Fruit fly (Drosophila melanogaster) whole organism, embryonic: ENCODE measurements around the gene CG43291.
A peak's percentile ranks its signal among the peaks of the same experiment; 100 is the strongest.

Source experiments
- Atf3 ChIP-seq: fragments of 200-800 bp; sonication (Bioruptor generic); optimal IDR thresholded peaks from 3 replicates; lab custom pipeline; 2016; ENCODE audit warnings: missing biosample characterization, missing genetic modification characterization
- BEAF-32 ChIP-seq: fragments of 200-800 bp; sonication (Bioruptor generic); optimal IDR thresholded peaks from 3 replicates; lab custom pipeline; 2017; ENCODE audit warnings: missing biosample characterization, missing genetic modification characterization, mild to moderate bottlenecking, moderate library complexity, missing genetic modification reagents
- BtbVII ChIP-seq: fragments of 200-800 bp; sonication (Bioruptor generic); optimal IDR thresholded peaks from 3 replicates; lab custom pipeline; 2017; ENCODE audit warnings: missing biosample characterization, mild to moderate bottlenecking, missing genetic modification characterization
- CG10321 ChIP-seq: fragments of 200-800 bp; sonication (Bioruptor generic); IDR thresholded peaks from 2 replicates; pipeline ENCODE4 v1.3.6; 2022; ENCODE audit warnings: missing biosample characterization, missing genetic modification characterization
- CG10959 ChIP-seq: fragments of 200-800 bp; sonication (Bioruptor generic); IDR thresholded peaks from 2 replicates; pipeline ENCODE4 v1.3.6; 2022; ENCODE audit warnings: missing biosample characterization, missing genetic modification characterization
- CG11093 ChIP-seq: fragments of 200-800 bp; sonication (Bioruptor generic); IDR thresholded peaks from 3 replicates; pipeline ENCODE4 v1.3.6; 2022; ENCODE audit warnings: missing biosample characterization, missing genetic modification characterization
- CG11504 ChIP-seq: fragments of 200-800 bp; sonication (Bioruptor generic); optimal IDR thresholded peaks from 3 replicates; lab custom pipeline; 2019; ENCODE audit warnings: missing biosample characterization, mild to moderate bottlenecking, missing genetic modification characterization, moderate library complexity
- CG13894 ChIP-seq: fragments of 200-800 bp; sonication (Bioruptor generic); optimal IDR thresholded peaks from 3 replicates; lab custom pipeline; 2018; ENCODE audit warnings: missing biosample characterization, mild to moderate bottlenecking, missing genetic modification characterization, moderate library complexity
- CG15269 ChIP-seq: fragments of 200-800 bp; sonication (Bioruptor generic); optimal IDR thresholded peaks from 2 replicates; lab custom pipeline; 2018; ENCODE audit warnings: missing biosample characterization, mild to moderate bottlenecking, missing genetic modification characterization, moderate library complexity
- CG1602 ChIP-seq: fragments of 200-800 bp; sonication (Bioruptor generic); optimal IDR thresholded peaks from 3 replicates; lab custom pipeline; 2016; ENCODE audit warnings: missing biosample characterization, missing genetic modification characterization
- CG1603 ChIP-seq: fragments of 200-800 bp; sonication (Bioruptor generic); optimal IDR thresholded peaks from 2 replicates; lab custom pipeline; 2019; ENCODE audit warnings: missing biosample characterization, mild to moderate bottlenecking, missing genetic modification characterization, moderate library complexity
- CG17361 ChIP-seq: fragments of 200-800 bp; sonication (Bioruptor generic); IDR thresholded peaks from 3 replicates; pipeline ENCODE4 v1.3.6; 2022; ENCODE audit warnings: missing biosample characterization, missing genetic modification characterization
- CG17612 ChIP-seq: fragments of 200-800 bp; sonication (Bioruptor generic); IDR thresholded peaks from 2 replicates; pipeline ENCODE4 v1.3.6; 2022; ENCODE audit warnings: missing biosample characterization, missing genetic modification characterization
- CG32532 ChIP-seq: fragments of 200-800 bp; sonication (Bioruptor generic); IDR thresholded peaks from 2 replicates; pipeline ENCODE4 v1.3.6; 2022; ENCODE audit warnings: missing biosample characterization, missing genetic modification characterization
- CG4424 ChIP-seq: fragments of 200-800 bp; sonication (Bioruptor generic); optimal IDR thresholded peaks from 3 replicates; lab custom pipeline; 2016; ENCODE audit warnings: missing biosample characterization, missing genetic modification characterization
- CG6689 ChIP-seq: fragments of 200-800 bp; sonication (Bioruptor generic); IDR thresholded peaks from 2 replicates; pipeline ENCODE4 v1.3.6; 2022; ENCODE audit warnings: missing biosample characterization, missing genetic modification characterization
- CG7839 ChIP-seq: fragments of 200-800 bp; sonication (Bioruptor generic); optimal IDR thresholded peaks from 3 replicates; lab custom pipeline; 2018; ENCODE audit warnings: missing biosample characterization, mild to moderate bottlenecking, missing genetic modification characterization, moderate library complexity
- CG8765 ChIP-seq: fragments of 200-800 bp; sonication (Bioruptor generic); IDR thresholded peaks from 2 replicates; pipeline ENCODE4 v1.3.6; 2022; ENCODE audit warnings: missing biosample characterization, missing genetic modification characterization
- CG9215 ChIP-seq: fragments of 200-800 bp; sonication (Bioruptor generic); IDR thresholded peaks from 2 replicates; pipeline ENCODE4 v1.3.6; 2022; ENCODE audit warnings: missing biosample characterization, missing genetic modification characterization
- CoRest ChIP-seq: fragments of 200-800 bp; sonication (Bioruptor generic); optimal IDR thresholded peaks from 3 replicates; lab custom pipeline; 2018; ENCODE audit warnings: missing biosample characterization, mild to moderate bottlenecking, missing genetic modification characterization, moderate library complexity
- D19A ChIP-seq: fragments of 200-800 bp; optimal IDR thresholded peaks from 3 replicates; lab custom pipeline; 2019; ENCODE audit warnings: missing biosample characterization, mild to moderate bottlenecking, missing genetic modification characterization, moderate library complexity
- HLH54F ChIP-seq: fragments of 200-800 bp; sonication (Bioruptor generic); optimal IDR thresholded peaks from 3 replicates; lab custom pipeline; 2016; ENCODE audit warnings: missing biosample characterization, missing genetic modification characterization
- Meics ChIP-seq: fragments of 200-800 bp; sonication (Bioruptor generic); optimal IDR thresholded peaks from 2 replicates; lab custom pipeline; 2017; ENCODE audit warnings: missing biosample characterization, mild to moderate bottlenecking, missing genetic modification characterization
- NfI ChIP-seq: fragments of 200-800 bp; sonication (Bioruptor generic); optimal IDR thresholded peaks from 3 replicates; lab custom pipeline; 2018; ENCODE audit warnings: missing biosample characterization, mild to moderate bottlenecking, missing genetic modification characterization, moderate library complexity
- Sry-δ ChIP-seq: fragments of 200-800 bp; sonication (Bioruptor generic); optimal IDR thresholded peaks from 2 replicates; lab custom pipeline; 2016; ENCODE audit warnings: missing biosample characterization, missing genetic modification characterization
- ac ChIP-seq: fragments of 200-800 bp; sonication (Bioruptor generic); optimal IDR thresholded peaks from 3 replicates; lab custom pipeline; 2017; ENCODE audit warnings: missing biosample characterization, mild to moderate bottlenecking, missing genetic modification characterization
- amos ChIP-seq: fragments of 200-800 bp; sonication (Bioruptor generic); IDR thresholded peaks from 2 replicates; pipeline ENCODE4 v1.3.6; 2022; ENCODE audit warnings: missing biosample characterization, missing genetic modification characterization; ENCODE audit not compliant: partially characterized antibody
- aop ChIP-seq: fragments of 200-800 bp; sonication (Bioruptor generic); IDR thresholded peaks from 2 replicates; pipeline ENCODE4 v1.3.6; 2022; ENCODE audit warnings: missing biosample characterization, missing genetic modification characterization
- br ChIP-seq: fragments of >200 bp; optimal IDR thresholded peaks from 2 replicates; lab custom pipeline; 2017
- bsh ChIP-seq, 2 experiments: fragments of 200-800 bp; sonication (Bioruptor generic); optimal IDR thresholded peaks; 2 replicates each; lab custom pipeline; 2017 to 2018; ENCODE audit warnings: mild to moderate bottlenecking in 2 of 2, missing biosample characterization in 2 of 2, missing genetic modification characterization in 2 of 2, moderate library complexity in 1 of 2
- caup ChIP-seq: fragments of 200-800 bp; sonication (Bioruptor generic); optimal IDR thresholded peaks from 3 replicates; lab custom pipeline; 2017; ENCODE audit warnings: missing biosample characterization, mild to moderate bottlenecking, missing genetic modification characterization, moderate library complexity; ENCODE audit not compliant: severe bottlenecking
- crc ChIP-seq: fragments of 200-800 bp; sonication (Bioruptor generic); optimal IDR thresholded peaks from 2 replicates; lab custom pipeline; 2016; ENCODE audit warnings: missing biosample characterization, missing genetic modification characterization
- ems ChIP-seq: fragments of 200-800 bp; sonication (Bioruptor generic); optimal IDR thresholded peaks from 3 replicates; lab custom pipeline; 2016; ENCODE audit warnings: missing biosample characterization, missing genetic modification characterization
- gem ChIP-seq: fragments of 200-800 bp; sonication (Bioruptor generic); optimal IDR thresholded peaks from 2 replicates; lab custom pipeline; 2019; ENCODE audit warnings: missing biosample characterization, mild to moderate bottlenecking, missing genetic modification characterization, moderate library complexity
- gfzf ChIP-seq: fragments of 200-800 bp; sonication (Bioruptor generic); optimal IDR thresholded peaks from 2 replicates; lab custom pipeline; 2016; ENCODE audit warnings: missing biosample characterization, mild to moderate bottlenecking, missing genetic modification characterization, moderate library complexity
- ham ChIP-seq: fragments of 200-800 bp; sonication (Bioruptor generic); IDR thresholded peaks from 2 replicates; pipeline ENCODE4 v1.3.6; 2022; ENCODE audit warnings: missing biosample characterization, missing genetic modification characterization
- hbn ChIP-seq: fragments of 200-800 bp; sonication (Bioruptor generic); IDR thresholded peaks from 2 replicates; pipeline ENCODE4 v1.3.6; 2022; ENCODE audit warnings: missing biosample characterization, missing genetic modification characterization; ENCODE audit not compliant: partially characterized antibody
- inv ChIP-seq: fragments of 200-800 bp; sonication (Bioruptor generic); IDR thresholded peaks from 2 replicates; pipeline ENCODE4 v1.3.6; 2022; ENCODE audit warnings: missing biosample characterization, missing genetic modification characterization; ENCODE audit not compliant: partially characterized antibody
- kah ChIP-seq: fragments of 200-800 bp; sonication (Bioruptor generic); optimal IDR thresholded peaks from 2 replicates; lab custom pipeline; 2018; ENCODE audit warnings: missing biosample characterization, mild to moderate bottlenecking, missing genetic modification characterization
- pan ChIP-seq, 4 experiments: fragments of >200 bp in 3 of 4; fragments of 200-800 bp in 1 of 4; sonication (Bioruptor generic) in 1 of 4; optimal IDR thresholded peaks in 3 of 4; IDR thresholded peaks in 1 of 4; 2 replicates each; pipeline versions ENCODE4 v1.3.6 to Lab custom; 2017 to 2022; ENCODE audit warnings: missing biosample characterization in 2 of 4, missing genetic modification characterization in 2 of 4, mixed read lengths in 1 of 4
- pb ChIP-seq: fragments of 200-800 bp; sonication (Bioruptor generic); optimal IDR thresholded peaks from 3 replicates; lab custom pipeline; 2016; ENCODE audit warnings: missing biosample characterization, missing genetic modification characterization
- psq ChIP-seq: fragments of 200-800 bp; sonication (Bioruptor generic); optimal IDR thresholded peaks from 2 replicates; lab custom pipeline; 2017; ENCODE audit warnings: missing biosample characterization, missing genetic modification characterization
- sc ChIP-seq, 3 experiments: fragments of >200 bp in 2 of 3; fragments of 200-800 bp in 1 of 3; sonication (Bioruptor generic) in 1 of 3; optimal IDR thresholded peaks; 2 replicates in 2 of 3; 3 replicates in 1 of 3; lab custom pipeline; 2017; ENCODE audit warnings: mild to moderate bottlenecking in 1 of 3, missing biosample characterization in 1 of 3, missing genetic modification characterization in 1 of 3, missing genetic modification reagents in 1 of 3
- sim ChIP-seq: fragments of 200-800 bp; sonication (Bioruptor generic); IDR thresholded peaks from 2 replicates; pipeline ENCODE4 v1.3.6; 2022; ENCODE audit warnings: missing biosample characterization, missing genetic modification characterization
- sisA ChIP-seq: fragments of 200-800 bp; sonication (Bioruptor generic); IDR thresholded peaks from 2 replicates; pipeline ENCODE4 v1.3.6; 2022; ENCODE audit warnings: missing biosample characterization, missing genetic modification characterization
- slp2 ChIP-seq: fragments of 200-800 bp; sonication (Bioruptor generic); optimal IDR thresholded peaks from 2 replicates; lab custom pipeline; 2016; ENCODE audit warnings: missing biosample characterization, missing genetic modification characterization
- ssp ChIP-seq: fragments of 200-800 bp; sonication (Bioruptor generic); IDR thresholded peaks from 2 replicates; pipeline ENCODE4 v1.3.6; 2022; ENCODE audit warnings: missing biosample characterization, missing genetic modification characterization
- trh ChIP-seq: fragments of 200-800 bp; sonication (Bioruptor generic); optimal IDR thresholded peaks from 2 replicates; lab custom pipeline; 2016; ENCODE audit warnings: missing biosample characterization, missing genetic modification characterization
- twi ChIP-seq: fragments of 200-800 bp; optimal IDR thresholded peaks from 2 replicates; lab custom pipeline; 2019; ENCODE audit warnings: missing biosample characterization, mild to moderate bottlenecking, missing genetic modification characterization, moderate library complexity

CG43291 gene

dm6 chr3R:14277894-14278522, 33.5 kb upstream of the CG43291 start (continued):
- TF ChIP-seq CG15269 (no peak), sim (GFP tag; lab: Robert Waterston, UW) (peak; percentile 81), Sry-δ (GFP tag; lab: Kevin White, UChicago) (no peak), trh (GFP tag; lab: Kevin White, UChicago) (peak; percentile 49), psq (GFP tag; lab: Kevin White, UChicago) (peak; percentile 55), ssp (GFP tag; lab: Robert Waterston, UW) (peak; percentile 68), D19A (tag; lab: Kevin White, UChicago) (peak; percentile 82), pan (optimal IDR thresholded peaks at IDR 0.05; lab: Kevin White, UChicago) (no peak), pan (GFP tag; optimal IDR thresholded peaks at IDR 0.05 in 1 of 2, IDR thresholded peaks at IDR 0.05 in 1 of 2) (peak in 1 of 2 experiments; percentile 88), pb (GFP tag; lab: Kevin White, UChicago) (no peak), crc (no peak), CG11504 (tag; lab: Kevin White, UChicago) (peak; percentile 16), ems (GFP tag; lab: Kevin White, UChicago) (peak; percentile 32), BEAF-32 (GFP tag; lab: Kevin White, UChicago) (no peak), hbn (GFP tag; lab: Robert Waterston, UW) (no peak), CoRest (tag; lab: Kevin White, UChicago) (peak; percentile 79), aop (GFP tag; lab: Robert Waterston, UW) (no peak), CG7839 (tag; lab: Kevin White, UChicago) (peak; percentile 86), CG10959 (GFP tag; lab: Robert Waterston, UW) (peak; percentile 83), Atf3 (GFP tag; lab: Kevin White, UChicago) (no peak), twi (tag; lab: Kevin White, UChicago) (peak; percentile 64), CG32532 (GFP tag; lab: Robert Waterston, UW) (peak; percentile 85), CG1602 (GFP tag; lab: Kevin White, UChicago) (peak; percentile 75), CG8765 (GFP tag; lab: Robert Waterston, UW) (peak; percentile 89), HLH54F (GFP tag; lab: Kevin White, UChicago) (peak; percentile 36), gem (tag; lab: Kevin White, UChicago) (peak; percentile 89), inv (GFP tag; lab: Robert Waterston, UW) (no peak), CG4424 (peak; percentile 79), kah (GFP tag; lab: Kevin White, UChicago) (peak; percentile 43), CG1603 (no peak), CG6689 (GFP tag; lab: Robert Waterston, UW) (peak; percentile 91), caup (GFP tag; lab: Kevin White, UChicago) (peak; percentile 75), gfzf (no peak), Meics (GFP tag; lab: Kevin White, UChicago) (peak; percentile 80), BtbVII (GFP tag; lab: Kevin White, UChicago) (peak; percentile 50), CG13894 (tag; lab: Kevin White, UChicago) (no peak), CG17612 (GFP tag; lab: Robert Waterston, UW) (0 out of 2 replicates have a peak, but pooled peaks have one; percentile 40), slp2 (no peak), bsh (GFP tag; optimal IDR thresholded peaks at IDR 0.05; lab: Kevin White, UChicago) (peak; percentile 79 to 94), sc (optimal IDR thresholded peaks at IDR 0.05; lab: Kevin White, UChicago) (no peak), sc (GFP tag; optimal IDR thresholded peaks at IDR 0.05; lab: Kevin White, UChicago) (no peak), CG9215 (GFP tag; lab: Robert Waterston, UW) (peak; percentile 74), br (lab: Kevin White, UChicago) (no peak), NfI (GFP tag; lab: Kevin White, UChicago) (peak; percentile 69), CG10321 (no peak), CG17361 (GFP tag; lab: Robert Waterston, UW) (peak; percentile 87), CG11093 (GFP tag; lab: Robert Waterston, UW) (peak; percentile 77), sisA (peak; percentile 70), amos (GFP tag; lab: Robert Waterston, UW) (no peak), ham (no peak), ac (GFP tag; lab: Kevin White, UChicago) (peak; percentile 96)
